Worm (Caenorhabditis elegans) whole organism, L1 larva: ENCODE results near the gene C15B12.3.

Experiments used
- C04F5.9 ChIP-seq: sonication (generic microtip); optimal IDR thresholded peaks from 2 replicates; lab custom pipeline; 2016; ENCODE audit warnings: missing genetic modification characterization, missing compliant biosample characterization
- C16A3.4 ChIP-seq: fragments of 150-350 bp; optimal IDR thresholded peaks from 2 replicates; lab custom pipeline; 2014; ENCODE audit warnings: missing biosample characterization, missing genetic modification characterization
- C34B4.2 ChIP-seq: sonication (generic microtip); optimal IDR thresholded peaks from 2 replicates; lab custom pipeline; 2017; ENCODE audit warnings: mild to moderate bottlenecking, missing genetic modification characterization, missing compliant biosample characterization
- F16B12.6 ChIP-seq: fragments of 150-350 bp; optimal IDR thresholded peaks from 2 replicates; lab custom pipeline; 2014; ENCODE audit warnings: missing biosample characterization, missing genetic modification characterization
- Y116A8C.19 ChIP-seq: sonication (generic microtip); optimal IDR thresholded peaks from 2 replicates; lab custom pipeline; 2016; ENCODE audit warnings: missing compliant biosample characterization, missing genetic modification characterization, borderline replicate concordance
- aly-2 ChIP-seq: fragments of 150-350 bp; optimal IDR thresholded peaks from 2 replicates; lab custom pipeline; 2014; ENCODE audit warnings: missing biosample characterization, missing genetic modification characterization
- ama-1 ChIP-seq: fragments of 150-350 bp; optimal IDR thresholded peaks from 2 replicates; lab custom pipeline; 2014
- blmp-1 ChIP-seq: fragments of 150-350 bp; optimal IDR thresholded peaks from 2 replicates; lab custom pipeline; 2014; ENCODE audit warnings: missing biosample characterization, missing genetic modification characterization
- ceh-8 ChIP-seq: fragments of 200-800 bp; sonication (Bioruptor generic); optimal IDR thresholded peaks from 2 replicates; lab custom pipeline; 2018; ENCODE audit warnings: mild to moderate bottlenecking, missing genetic modification characterization, moderate library complexity, missing compliant biosample characterization
- ceh-90 ChIP-seq: sonication (generic microtip); optimal IDR thresholded peaks from 2 replicates; lab custom pipeline; 2016; ENCODE audit warnings: missing genetic modification characterization, missing compliant biosample characterization
- dpl-1 ChIP-seq, 3 experiments: fragments of 150-350 bp in 2 of 3; sonication (generic microtip) in 1 of 3; optimal IDR thresholded peaks; 2 replicates each; lab custom pipeline; 2014 to 2017; ENCODE audit warnings: missing biosample characterization in 3 of 3, missing genetic modification characterization in 3 of 3, missing genetic modification reagents in 3 of 3
- efl-3 ChIP-seq: fragments of 200-800 bp; sonication (Bioruptor generic); optimal IDR thresholded peaks from 2 replicates; lab custom pipeline; 2018; ENCODE audit warnings: mild to moderate bottlenecking, missing genetic modification characterization, missing compliant biosample characterization
- egl-13 ChIP-seq: sonication (generic microtip); optimal IDR thresholded peaks from 2 replicates; lab custom pipeline; 2016; ENCODE audit warnings: missing genotype, missing genetic modification reagents, missing genetic modification characterization, missing compliant biosample characterization
- elt-2 ChIP-seq: sonication (generic microtip); optimal IDR thresholded peaks from 2 replicates; lab custom pipeline; 2016; ENCODE audit warnings: missing genetic modification characterization, mild to moderate bottlenecking, inconsistent platforms, missing compliant biosample characterization, missing genetic modification reagents
- grh-1 ChIP-seq: fragments of 200-800 bp; sonication (Bioruptor generic); IDR thresholded peaks from 2 replicates; pipeline ENCODE4 v1.3.6; 2022; ENCODE audit warnings: missing genetic modification reagents, missing genetic modification characterization, missing compliant biosample characterization
- lin-13 ChIP-seq: fragments of 150-350 bp; optimal IDR thresholded peaks from 2 replicates; lab custom pipeline; 2014; ENCODE audit warnings: missing biosample characterization, missing genetic modification reagents, missing genetic modification characterization
- lin-35 ChIP-seq, 2 experiments: fragments of 150-350 bp; optimal IDR thresholded peaks; 2 replicates each; lab custom pipeline; 2014; ENCODE audit warnings: missing biosample characterization in 2 of 2, missing genetic modification characterization in 2 of 2, missing genetic modification reagents in 2 of 2
- mab-9 ChIP-seq: fragments of 200-800 bp; sonication (Bioruptor generic); IDR thresholded peaks from 2 replicates; pipeline ENCODE4 v1.3.6; 2022; ENCODE audit warnings: missing genetic modification reagents, missing genetic modification characterization, missing compliant biosample characterization
- mef-2 ChIP-seq: fragments of 150-350 bp; optimal IDR thresholded peaks from 2 replicates; lab custom pipeline; 2014; ENCODE audit warnings: missing biosample characterization, missing genetic modification characterization
- mep-1 ChIP-seq: fragments of 150-350 bp; optimal IDR thresholded peaks from 2 replicates; lab custom pipeline; 2014; ENCODE audit warnings: missing biosample characterization, missing genetic modification characterization
- nhr-11 ChIP-seq: fragments of 150-350 bp; optimal IDR thresholded peaks from 2 replicates; lab custom pipeline; 2014; ENCODE audit warnings: missing biosample characterization, missing genetic modification characterization
- nhr-19 ChIP-seq: fragments of 200-800 bp; sonication (Bioruptor generic); conservative IDR thresholded peaks from 2 replicates; pipeline ENCODE4 v1.3.6; 2022; ENCODE audit warnings: missing genetic modification characterization, missing compliant biosample characterization
- nhr-237 ChIP-seq: fragments of 150-350 bp; optimal IDR thresholded peaks from 2 replicates; lab custom pipeline; 2014; ENCODE audit warnings: missing biosample characterization, missing genetic modification characterization
- nhr-28 ChIP-seq: fragments of 150-350 bp; optimal IDR thresholded peaks from 2 replicates; lab custom pipeline; 2014; ENCODE audit warnings: missing biosample characterization, missing genetic modification characterization
- nhr-47 ChIP-seq: sonication (generic microtip); optimal IDR thresholded peaks from 2 replicates; lab custom pipeline; 2016; ENCODE audit warnings: mild to moderate bottlenecking, missing genetic modification characterization, moderate library complexity, missing compliant biosample characterization
- nhr-71 ChIP-seq: sonication (generic microtip); optimal IDR thresholded peaks from 2 replicates; lab custom pipeline; 2016; ENCODE audit warnings: mild to moderate bottlenecking, missing genetic modification characterization, moderate library complexity, missing compliant biosample characterization
- nhr-77 ChIP-seq: fragments of 150-350 bp; optimal IDR thresholded peaks from 2 replicates; lab custom pipeline; 2014; ENCODE audit warnings: missing biosample characterization, missing genetic modification characterization
- nhr-85 ChIP-seq: sonication (generic microtip); peaks from one replicate; lab custom pipeline; 2016; ENCODE audit warnings: missing genetic modification characterization, inconsistent platforms, missing compliant biosample characterization
- nhr-90 ChIP-seq: sonication (generic microtip); optimal IDR thresholded peaks from 2 replicates; lab custom pipeline; 2016; ENCODE audit warnings: mild to moderate bottlenecking, missing genetic modification characterization, missing compliant biosample characterization; ENCODE audit not compliant: poor library complexity
- pax-3 ChIP-seq: fragments of 200-800 bp; sonication (Bioruptor generic); optimal IDR thresholded peaks from 2 replicates; lab custom pipeline; 2018; ENCODE audit warnings: mild to moderate bottlenecking, missing genetic modification characterization, moderate library complexity, missing compliant biosample characterization
- skn-1 ChIP-seq: fragments of 150-350 bp; optimal IDR thresholded peaks from 2 replicates; lab custom pipeline; 2014; ENCODE audit warnings: missing biosample characterization, missing genetic modification characterization
- sox-4 ChIP-seq: sonication (generic microtip); optimal IDR thresholded peaks from 2 replicates; lab custom pipeline; 2016; ENCODE audit warnings: missing genetic modification characterization, missing compliant biosample characterization
- sptf-1 ChIP-seq: fragments of 150-350 bp; optimal IDR thresholded peaks from 2 replicates; lab custom pipeline; 2014; ENCODE audit warnings: missing biosample characterization, missing genetic modification characterization
- sup-37 ChIP-seq: fragments of 200-800 bp; sonication (Bioruptor generic); optimal IDR thresholded peaks from 2 replicates; lab custom pipeline; 2018; ENCODE audit warnings: mild to moderate bottlenecking, missing genetic modification characterization, missing compliant biosample characterization
- unc-30 ChIP-seq: sonication (generic microtip); optimal IDR thresholded peaks from 2 replicates; lab custom pipeline; 2017; ENCODE audit warnings: missing biosample characterization, missing genetic modification characterization
- unc-62 ChIP-seq: fragments of 150-350 bp; optimal IDR thresholded peaks from 2 replicates; lab custom pipeline; 2014; ENCODE audit warnings: missing biosample characterization, missing genetic modification reagents, missing genetic modification characterization

C15B12.3 gene

ce11 chrX:6448866-6449400 is 18.4 kb downstream of the C15B12.3 start, which contains the start of gene fah-1 (continued):
- TF ChIP-seq nhr-90 (tag; lab: Kevin White, UChicago) (peak; percentile 84), mef-2 (tag; lab: Kevin White, UChicago) (no peak), sox-4 (no peak), lin-35 (GFP tag; optimal IDR thresholded peaks at IDR 0.05; lab: Kevin White, UChicago) (peak in 1 of 2 experiments; percentile 41)

DNA sequence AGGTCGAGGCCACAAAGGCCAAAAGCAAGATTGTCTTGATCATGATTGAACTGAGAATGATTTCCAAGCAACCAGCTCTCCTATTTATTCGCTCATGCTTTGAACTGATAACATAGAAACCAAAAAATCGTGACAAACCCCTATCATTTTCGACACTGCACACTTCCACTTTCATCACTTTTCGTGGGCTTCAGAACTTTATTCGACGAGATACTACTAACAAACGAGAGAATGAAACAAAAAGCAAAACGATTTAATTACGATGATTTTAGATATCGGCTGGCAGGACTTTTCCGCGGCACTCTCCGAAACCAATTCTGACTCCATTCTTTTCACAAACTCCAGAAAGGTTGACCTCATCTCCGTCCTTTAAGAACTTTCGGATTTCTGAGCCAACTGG is 20.8 kb downstream of the C15B12.3 start, which contains the start of gene asp-14:
Gene asp-14 (minus strand): TSS at position 101 of the 400 bp plus-strand sequence.
- TF ChIP-seq aly-2 (tag; lab: Kevin White, UChicago) (no peak), sox-4 (no peak), nhr-77 (tag; lab: Kevin White, UChicago) (no peak), Y116A8C.19 (tag; lab: Kevin White, UChicago) (no peak), egl-13 (tag; lab: Kevin White, UChicago) (no peak), nhr-237 (tag; lab: Kevin White, UChicago) (no peak), skn-1 (tag; lab: Kevin White, UChicago) (no peak), pax-3 (tag; lab: Kevin White, UChicago) (no peak), C04F5.9 (tag; lab: Kevin White, UChicago) (no peak)

DNA sequence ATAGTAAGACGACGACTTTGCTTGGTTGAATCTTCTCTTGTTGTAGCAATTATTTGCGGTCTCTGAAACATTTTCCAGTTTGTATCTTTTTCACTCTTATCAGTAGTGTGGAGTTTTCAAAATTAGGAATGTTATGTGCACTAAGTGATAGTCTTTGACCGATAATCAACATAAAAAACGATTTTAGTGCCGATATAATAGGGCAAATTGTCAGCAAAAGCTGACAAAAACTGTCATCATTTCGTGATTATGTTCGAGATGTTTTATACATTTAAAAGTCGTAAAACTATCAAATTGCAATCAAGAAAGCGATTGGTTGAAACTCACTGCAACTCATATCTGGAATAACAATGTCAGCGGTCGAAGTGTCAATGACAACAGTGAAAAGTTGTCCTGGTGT is 22.1 kb downstream of the C15B12.3 start:
- TF ChIP-seq nhr-11 (tag; lab: Kevin White, UChicago) (no peak), elt-2 (tag; lab: Kevin White, UChicago) (peak; percentile 63)
- TF ChIP-seq, all 84 proteins: peak for 1

DNA sequence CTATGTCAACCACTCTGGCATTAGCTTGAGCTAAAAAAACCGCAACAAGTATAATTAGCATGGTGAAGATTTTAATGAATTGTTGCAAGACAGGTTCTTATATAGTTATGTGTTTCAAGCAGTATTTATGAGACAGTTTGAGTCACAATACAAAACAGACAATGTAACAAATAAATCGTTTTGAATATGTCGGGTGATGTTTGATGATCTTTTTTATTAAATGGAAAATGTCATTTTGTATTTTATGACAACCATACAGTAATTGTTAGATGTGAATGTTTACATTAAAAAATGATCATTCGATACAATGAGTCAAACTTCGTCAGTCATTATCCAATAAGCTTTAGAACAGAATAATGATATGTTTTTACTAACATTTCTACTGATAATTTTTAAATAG is 24.0 kb downstream of the C15B12.3 start, which contains the start of gene K10C2.7:
Gene K10C2.7 (minus strand): TSS at position 101 of the 400 bp plus-strand sequence.
- no peak for TF ChIP-seq blmp-1 (tag; lab: Kevin White, UChicago)
- no peak for TF ChIP-seq C34B4.2 (tag; lab: Kevin White, UChicago)
- TF ChIP-seq nhr-85 (tag; lab: Kevin White, UChicago), result no peak
- TF ChIP-seq unc-30 (tag; lab: Kevin White, UChicago), result no peak
- TF ChIP-seq grh-1 (GFP tag; lab: Robert Waterston, UW), result no peak
- TF ChIP-seq sup-37, result no peak
- no peak for TF ChIP-seq F16B12.6 (tag; lab: Kevin White, UChicago)
- no peak for TF ChIP-seq aly-2 (tag; lab: Kevin White, UChicago)
- no peak for TF ChIP-seq nhr-237 (tag; lab: Kevin White, UChicago)
- no peak for TF ChIP-seq nhr-90 (tag; lab: Kevin White, UChicago)
- TF ChIP-seq nhr-71 (tag; lab: Kevin White, UChicago), result no peak
- no peak for TF ChIP-seq nhr-47
- no peak for TF ChIP-seq ama-1 (lab: Kevin White, UChicago)
- no peak for TF ChIP-seq dpl-1 (GFP tag; optimal IDR thresholded peaks at IDR 0.05; lab: Kevin White, UChicago)
- TF ChIP-seq ceh-8 (GFP tag; lab: Kevin White, UChicago), result no peak
- TF ChIP-seq C04F5.9 (tag; lab: Kevin White, UChicago), result no peak
- TF ChIP-seq mab-9, result no peak
- no peak for TF ChIP-seq C16A3.4
- TF ChIP-seq, all 84 proteins: peak for 0

DNA sequence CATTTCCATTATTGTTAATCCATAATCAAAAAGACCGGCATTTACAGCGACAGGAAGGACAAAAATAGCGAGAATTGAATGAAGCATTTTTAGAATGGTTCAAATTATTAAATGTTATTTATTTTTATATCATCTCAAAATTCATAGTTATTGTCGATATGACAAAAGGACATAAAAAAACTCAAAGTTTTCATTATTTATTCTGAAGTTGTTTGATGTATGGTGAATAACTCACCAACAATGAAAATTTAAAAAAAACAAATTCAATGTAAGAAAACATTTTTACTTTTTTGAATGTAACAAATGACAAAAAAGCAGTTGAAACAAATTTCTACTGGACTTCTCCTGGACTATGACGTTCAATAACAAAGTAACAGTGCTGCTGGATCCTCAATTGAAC is 26.9 kb downstream of the C15B12.3 start, which contains the start of gene K10C2.14:
Gene K10C2.14 (minus strand): TSS at position 101 of the 400 bp plus-strand sequence.
- TF ChIP-seq nhr-28 (tag; lab: Kevin White, UChicago) (no peak), grh-1 (GFP tag; lab: Robert Waterston, UW) (no peak), efl-3 (no peak), ama-1 (lab: Kevin White, UChicago) (no peak), aly-2 (tag; lab: Kevin White, UChicago) (no peak), nhr-237 (tag; lab: Kevin White, UChicago) (no peak), unc-30 (tag; lab: Kevin White, UChicago) (no peak), C16A3.4 (no peak), unc-62 (GFP tag; lab: Kevin White, UChicago) (no peak), sptf-1 (no peak), lin-13 (GFP tag; lab: Kevin White, UChicago) (no peak), dpl-1 (GFP tag; optimal IDR thresholded peaks at IDR 0.05; lab: Kevin White, UChicago) (no peak), mep-1 (tag; lab: Kevin White, UChicago) (no peak), nhr-19 (GFP tag; lab: Robert Waterston, UW) (no peak), ceh-90 (tag; lab: Kevin White, UChicago) (no peak)
